In the genomic region with DNA sequence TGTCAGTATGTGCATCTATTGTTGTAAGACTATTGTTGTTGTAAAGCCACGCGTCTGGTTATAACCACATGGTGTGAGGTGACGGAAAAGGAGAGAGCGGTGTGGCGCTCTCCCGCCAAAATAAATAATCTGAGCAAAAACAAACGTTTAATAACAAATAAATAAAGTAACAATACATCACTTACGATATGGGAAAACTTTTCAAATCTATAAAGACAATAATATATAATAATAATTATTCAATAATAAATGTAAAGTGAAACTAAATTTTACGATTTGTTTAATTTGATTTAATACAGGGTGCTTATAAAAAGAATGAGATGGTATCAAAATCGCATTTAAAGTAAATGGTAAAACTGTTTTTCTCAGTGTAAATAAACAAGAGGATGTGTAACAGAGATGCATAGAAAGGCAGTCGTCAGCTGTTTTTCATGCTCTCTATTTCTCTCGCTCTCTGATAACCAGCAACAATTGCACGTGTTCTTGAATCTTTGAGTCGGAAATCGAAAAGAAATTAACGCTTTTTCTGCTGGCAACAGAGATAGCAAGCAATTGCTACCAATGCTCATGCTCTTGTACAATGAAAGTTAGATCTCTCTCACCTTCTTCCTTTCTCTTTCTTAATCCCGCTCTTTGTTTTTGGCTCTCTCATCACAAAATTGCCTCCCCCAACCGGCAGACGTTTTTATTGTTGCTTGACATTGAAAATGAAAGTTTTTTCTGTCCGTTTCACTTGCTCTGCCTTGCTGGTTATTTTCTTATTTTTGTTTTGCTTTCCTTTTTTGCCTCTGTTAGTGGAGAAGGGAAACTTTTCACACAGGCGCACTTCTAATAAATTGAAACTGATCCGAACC, we compare ENCODE assay signal across 5 fruit fly cellular contexts.
TF ChIP-seq lines count a peak whose summit lies in the region.

No protein-coding gene starts in this region.

TF ChIP-seq in whole organism, adult, 20 proteins besides CTCF, POLR2A, EP300 and RAD21 (continued from another document):
- TF ChIP-seq cic (GFP tag; optimal IDR thresholded peaks at IDR 0.05; lab: Kevin White, UChicago), result no peak
- TF ChIP-seq pad (GFP tag; optimal IDR thresholded peaks at IDR 0.05; lab: Kevin White, UChicago), result peak; percentile 66
- no peak for TF ChIP-seq Hr96 (GFP tag; optimal IDR thresholded peaks at IDR 0.05; lab: Kevin White, UChicago)
- peak; percentile 36 for TF ChIP-seq bab1 (GFP tag; optimal IDR thresholded peaks at IDR 0.05; lab: Kevin White, UChicago)
TF ChIP-seq in whole organism, adult: peak in this region for 14.

TF ChIP-seq in whole organism, embryonic, 481 proteins besides CTCF, POLR2A, EP300 and RAD21 (continued from another document and continues in another):
- TF ChIP-seq Usf (GFP tag; optimal IDR thresholded peaks at IDR 0.05; lab: Kevin White, UChicago) (peak; percentile 10), emc (GFP tag; optimal IDR thresholded peaks at IDR 0.05; lab: Kevin White, UChicago) (no peak), tgo (GFP tag; IDR thresholded peaks at IDR 0.05; lab: Robert Waterston, UW) (peak; percentile 90), dmrt99B (tag; optimal IDR thresholded peaks at IDR 0.05; lab: Kevin White, UChicago) (peak; percentile 89), HmgD (GFP tag; optimal IDR thresholded peaks at IDR 0.05; lab: Kevin White, UChicago) (no peak), CG43689 (GFP tag; IDR thresholded peaks at IDR 0.05; lab: Robert Waterston, UW) (peak; percentile 27; the same call in 1 of the 2 replicates), CG18619 (GFP tag; optimal IDR thresholded peaks at IDR 0.05; lab: Kevin White, UChicago) (peak; percentile 61), org-1 (GFP tag; optimal IDR thresholded peaks at IDR 0.05; lab: Kevin White, UChicago) (peak; percentile 83), oc (tag; optimal IDR thresholded peaks at IDR 0.05; lab: Kevin White, UChicago) (peak; percentile 72), Lhr (GFP tag; optimal IDR thresholded peaks at IDR 0.05; lab: Kevin White, UChicago) (peak; percentile 38), pho (GFP tag; optimal IDR thresholded peaks at IDR 0.05; lab: Kevin White, UChicago) (no peak), CG6813 (GFP tag; optimal IDR thresholded peaks at IDR 0.05; lab: Kevin White, UChicago) (peak; percentile 94), CG1647 (GFP tag; optimal IDR thresholded peaks at IDR 0.05; lab: Kevin White, UChicago) (no peak), CG16863 (GFP tag; optimal IDR thresholded peaks at IDR 0.05; lab: Kevin White, UChicago) (no peak), toy (GFP tag; IDR thresholded peaks at IDR 0.05; lab: Robert Waterston, UW) (peak; percentile 39; the same call in 1 of the 2 replicates), CG10654 (GFP tag; optimal IDR thresholded peaks at IDR 0.05; lab: Kevin White, UChicago) (peak; percentile 81), chif (GFP tag; optimal IDR thresholded peaks at IDR 0.05; lab: Kevin White, UChicago) (no peak), Six4 (GFP tag; optimal IDR thresholded peaks at IDR 0.05; lab: Kevin White, UChicago) (peak; percentile 87), CG8290 (GFP tag; optimal IDR thresholded peaks at IDR 0.05; lab: Kevin White, UChicago) (peak; percentile 34), CG8290 (tag; optimal IDR thresholded peaks at IDR 0.05; lab: Kevin White, UChicago) (no peak), CG7271 (tag; optimal IDR thresholded peaks at IDR 0.05; lab: Kevin White, UChicago) (peak; percentile 93), btn (GFP tag; optimal IDR thresholded peaks at IDR 0.05; lab: Kevin White, UChicago) (no peak), chm (GFP tag; IDR thresholded peaks at IDR 0.05; lab: Robert Waterston, UW) (no peak), Lpt (GFP tag; optimal IDR thresholded peaks at IDR 0.05; lab: Kevin White, UChicago) (no peak), CG31441 (GFP tag; IDR thresholded peaks at IDR 0.05; lab: Robert Waterston, UW) (peak; percentile 98), Poxn (GFP tag; IDR thresholded peaks at IDR 0.05; lab: Robert Waterston, UW) (no peak), Nf-YB (GFP tag; optimal IDR thresholded peaks at IDR 0.05; lab: Kevin White, UChicago) (peak; percentile 76), fd3F (GFP tag; optimal IDR thresholded peaks at IDR 0.05; lab: Kevin White, UChicago) (peak; percentile 54), stc (GFP tag; IDR thresholded peaks at IDR 0.05; lab: Robert Waterston, UW) (peak; percentile 93)

TF ChIP-seq in whole organism, prepupa, 60 proteins besides CTCF, POLR2A, EP300 and RAD21 (continued from another document and continues in another):
- TF ChIP-seq acj6 (GFP tag; optimal IDR thresholded peaks at IDR 0.05; lab: Kevin White, UChicago) (peak; percentile 63), CG3032 (tag; optimal IDR thresholded peaks at IDR 0.05; lab: Kevin White, UChicago) (peak; percentile 88), Blimp-1 (GFP tag; optimal IDR thresholded peaks at IDR 0.05; lab: Kevin White, UChicago) (peak; percentile 94), Hr4 (GFP tag; optimal IDR thresholded peaks at IDR 0.05; lab: Kevin White, UChicago) (peak; percentile 43), CG11294 (GFP tag; IDR thresholded peaks at IDR 0.05; lab: Robert Waterston, UW) (peak; percentile 67), OdsH (GFP tag; optimal IDR thresholded peaks at IDR 0.05; lab: Kevin White, UChicago) (peak; percentile 70), CG4318 (GFP tag; optimal IDR thresholded peaks at IDR 0.05; lab: Kevin White, UChicago) (peak; percentile 74), dsx (GFP tag; optimal IDR thresholded peaks at IDR 0.05; lab: Kevin White, UChicago; ENCODE audit: poor library complexity, severe bottlenecking) (peak; percentile 74), CG6792 (GFP tag; optimal IDR thresholded peaks at IDR 0.05; lab: Kevin White, UChicago) (peak; percentile 69), salr (GFP tag; optimal IDR thresholded peaks at IDR 0.05; lab: Kevin White, UChicago) (peak in 1 of 2 experiments; percentile 84), CG15336 (GFP tag; IDR thresholded peaks at IDR 0.05; lab: Robert Waterston, UW) (peak; percentile 95), CG8119 (GFP tag; IDR thresholded peaks at IDR 0.05; lab: Robert Waterston, UW) (peak; percentile 96), Sox14 (GFP tag; optimal IDR thresholded peaks at IDR 0.05; lab: Kevin White, UChicago) (peak; percentile 16), esn (GFP tag; optimal IDR thresholded peaks at IDR 0.05; lab: Kevin White, UChicago) (peak; percentile 64), fd85E (GFP tag; optimal IDR thresholded peaks at IDR 0.05; lab: Kevin White, UChicago) (peak; percentile 55), Eip75B (GFP tag; optimal IDR thresholded peaks at IDR 0.05; lab: Kevin White, UChicago) (peak; percentile 81), Sox15 (GFP tag; optimal IDR thresholded peaks at IDR 0.05; lab: Kevin White, UChicago) (no peak), CG8319 (GFP tag; optimal IDR thresholded peaks at IDR 0.05; lab: Kevin White, UChicago) (peak; percentile 62), CG7368 (GFP tag; optimal IDR thresholded peaks at IDR 0.05; lab: Kevin White, UChicago) (peak; percentile 86), CG10631 (GFP tag; optimal IDR thresholded peaks at IDR 0.05; lab: Kevin White, UChicago) (peak; percentile 86), topi (GFP tag; optimal IDR thresholded peaks at IDR 0.05; lab: Kevin White, UChicago) (peak; percentile 61), ss (GFP tag; optimal IDR thresholded peaks at IDR 0.05; lab: Kevin White, UChicago) (peak; percentile 23 to 51), CG32006 (GFP tag; optimal IDR thresholded peaks at IDR 0.05; lab: Kevin White, UChicago) (peak; percentile 86), Ets21C (GFP tag; optimal IDR thresholded peaks at IDR 0.05; lab: Kevin White, UChicago) (no peak), fkh (GFP tag; optimal IDR thresholded peaks at IDR 0.05; lab: Kevin White, UChicago) (peak; percentile 95), Eip78C (GFP tag; lab: Kevin White, UChicago) (peak; percentile 90), vri (GFP tag; optimal IDR thresholded peaks at IDR 0.05; lab: Kevin White, UChicago) (peak; percentile 3), CG6854 (GFP tag; optimal IDR thresholded peaks at IDR 0.05; lab: Kevin White, UChicago) (peak; percentile 23), CG6276 (GFP tag; optimal IDR thresholded peaks at IDR 0.05; lab: Kevin White, UChicago) (peak; percentile 91), svp (GFP tag; lab: Kevin White, UChicago) (peak; percentile 70)

TF ChIP-seq in whole organism, pupa, 21 proteins besides CTCF, POLR2A, EP300 and RAD21 (continued from another document):
- TF ChIP-seq Pif1A (GFP tag; optimal IDR thresholded peaks at IDR 0.05; lab: Kevin White, UChicago) (peak; percentile 71), Ets98B (GFP tag; IDR thresholded peaks at IDR 0.05; lab: Robert Waterston, UW) (peak; percentile 54), Snoo (tag; optimal IDR thresholded peaks at IDR 0.05; lab: Kevin White, UChicago) (peak; percentile 49)

TF ChIP-seq in whole organism, wandering third instar larva, 38 proteins besides CTCF, POLR2A, EP300 and RAD21 (continued from another document):
- peak; percentile 35 for TF ChIP-seq Dif (GFP tag; optimal IDR thresholded peaks at IDR 0.05; lab: Kevin White, UChicago; ENCODE audit: partially characterized antibody)
- peak; percentile 65 for TF ChIP-seq Sp1 (GFP tag; optimal IDR thresholded peaks at IDR 0.05; lab: Kevin White, UChicago)
- TF ChIP-seq Rel (GFP tag; optimal IDR thresholded peaks at IDR 0.05; lab: Kevin White, UChicago), result no peak
- TF ChIP-seq Rel (tag; optimal IDR thresholded peaks at IDR 0.05; lab: Kevin White, UChicago), result no peak
- TF ChIP-seq Hr83 (GFP tag; optimal IDR thresholded peaks at IDR 0.05; lab: Kevin White, UChicago; ENCODE audit: poor library complexity, severe bottlenecking), result no peak
- no peak for TF ChIP-seq dsf (GFP tag; optimal IDR thresholded peaks at IDR 0.05; lab: Kevin White, UChicago; ENCODE audit: borderline replicate concordance)
- TF ChIP-seq usp (GFP tag; optimal IDR thresholded peaks at IDR 0.05; lab: Kevin White, UChicago), result no peak
- no peak for TF ChIP-seq pan (optimal IDR thresholded peaks at IDR 0.05; lab: Kevin White, UChicago)
- TF ChIP-seq h (GFP tag; optimal IDR thresholded peaks at IDR 0.05; lab: Kevin White, UChicago), result peak; percentile 64
- no peak for TF ChIP-seq dl (GFP tag; optimal IDR thresholded peaks at IDR 0.05; lab: Kevin White, UChicago; ENCODE audit: insufficient read depth in 1 of 2, partially characterized antibody in 2 of 2)
- TF ChIP-seq Abd-B (GFP tag; optimal IDR thresholded peaks at IDR 0.05; lab: Kevin White, UChicago), result no peak
- TF ChIP-seq CG32264 (GFP tag; optimal IDR thresholded peaks at IDR 0.05; lab: Kevin White, UChicago), result no peak
- no peak for TF ChIP-seq Hr78 (GFP tag; optimal IDR thresholded peaks at IDR 0.05; lab: Kevin White, UChicago)
- peak; percentile 14 for TF ChIP-seq br (GFP tag; optimal IDR thresholded peaks at IDR 0.05; lab: Kevin White, UChicago)
- no peak for TF ChIP-seq Dfd (GFP tag; optimal IDR thresholded peaks at IDR 0.05; lab: Kevin White, UChicago)
- peak; percentile 66 for TF ChIP-seq psq (GFP tag; optimal IDR thresholded peaks at IDR 0.05; lab: Kevin White, UChicago)
- TF ChIP-seq ey (GFP tag; optimal IDR thresholded peaks at IDR 0.05; lab: Kevin White, UChicago), result no peak
- no peak for TF ChIP-seq Myc (optimal IDR thresholded peaks at IDR 0.05; lab: Kevin White, UChicago)
- peak; percentile 54 for TF ChIP-seq Hnf4 (GFP tag; optimal IDR thresholded peaks at IDR 0.05; lab: Kevin White, UChicago)
